Worm (Caenorhabditis elegans): ENCODE data around the gene K02E11.3.
"Not testable (repeated sequence)": the region's sequence is repeated elsewhere in the genome, so short reads cannot be mapped to it uniquely, and the experiment has no call there.

DNA sequence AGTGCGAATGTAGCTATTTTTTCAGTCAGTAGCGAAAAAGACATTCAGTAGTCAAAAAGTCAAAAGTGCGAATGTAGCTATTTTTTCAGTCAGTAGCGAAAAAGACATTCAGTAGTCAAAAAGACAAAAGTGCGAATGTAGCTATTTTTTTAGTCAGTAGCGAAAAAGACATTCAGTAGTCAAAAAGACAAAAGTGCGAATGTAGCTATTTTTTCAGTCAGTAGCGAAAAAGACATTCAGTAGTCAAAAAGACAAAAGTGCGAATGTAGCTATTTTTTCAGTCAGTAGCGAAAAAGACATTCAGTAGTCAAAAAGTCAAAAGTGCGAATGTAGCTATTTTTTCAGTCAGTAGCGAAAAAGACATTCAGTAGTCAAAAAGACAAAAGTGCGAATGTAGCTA lies 41.4 kb downstream of the K02E11.3 start, which contains the start of gene T16A9.3:
- TF ChIP-seq W03F9.2, him-1 (tag; optimal IDR thresholded peaks at IDR 0.05): not testable (repeated sequence)

Measured in whole organism, L4/young adult.